Worm (Caenorhabditis elegans): ENCODE measurements around the gene ace-1.

Gene ace-1

ce11 chrX:16377903-16378302, 10.8 kb downstream of the ace-1 start (continued):
- TF ChIP-seq unc-86 (tag; optimal IDR thresholded peaks at IDR 0.05) (no peak), ces-1 (GFP tag; optimal IDR thresholded peaks at IDR 0.05) (no peak), swsn-7 (tag; optimal IDR thresholded peaks at IDR 0.05) (peak; percentile 28), nhr-19 (GFP tag; conservative IDR thresholded peaks at IDR 0.05) (peak; percentile 68), egl-27 (tag; optimal IDR thresholded peaks at IDR 0.05) (no peak), ceh-88 (GFP tag; IDR thresholded peaks at IDR 0.05) (no peak), lin-35 (GFP tag; optimal IDR thresholded peaks at IDR 0.05) (peak in 1 of 2 experiments; percentile 64), snu-23 (GFP tag; optimal IDR thresholded peaks at IDR 0.05) (peak; percentile 75), C34B4.2 (tag; optimal IDR thresholded peaks at IDR 0.05) (no peak), alr-1 (tag; optimal IDR thresholded peaks at IDR 0.05; ENCODE audit: borderline replicate concordance) (no peak), snpc-4 (tag; optimal IDR thresholded peaks at IDR 0.05) (no peak), nhr-71 (tag; optimal IDR thresholded peaks at IDR 0.05) (peak; percentile 75), zip-4 (GFP tag; optimal IDR thresholded peaks at IDR 0.05) (no peak), pax-3 (tag; optimal IDR thresholded peaks at IDR 0.05) (peak; percentile 6), aha-1 (tag; optimal IDR thresholded peaks at IDR 0.05) (no peak), grh-1 (GFP tag; IDR thresholded peaks at IDR 0.05) (no peak), nhr-85 (tag) (no peak), fkh-4 (tag; optimal IDR thresholded peaks at IDR 0.05; ENCODE audit: borderline replicate concordance) (no peak), tbx-2 (tag; optimal IDR thresholded peaks at IDR 0.05) (peak; percentile 47), isw-1 (GFP tag; IDR thresholded peaks at IDR 0.05) (no peak), pqm-1 (tag; optimal IDR thresholded peaks at IDR 0.05) (no peak), hpl-2 (GFP tag; optimal IDR thresholded peaks at IDR 0.05) (no peak), ceh-63 (GFP tag; optimal IDR thresholded peaks at IDR 0.05) (no peak), irx-1 (tag; optimal IDR thresholded peaks at IDR 0.05) (no peak), mab-9 (GFP tag; IDR thresholded peaks at IDR 0.05) (no peak), lin-39 (tag; optimal IDR thresholded peaks at IDR 0.05) (no peak), skn-1 (tag; optimal IDR thresholded peaks at IDR 0.05) (peak; percentile 26), lin-15B (tag; optimal IDR thresholded peaks at IDR 0.05) (no peak), zag-1 (tag; optimal IDR thresholded peaks at IDR 0.05) (no peak), pag-3 (tag; optimal IDR thresholded peaks at IDR 0.05; ENCODE audit: borderline replicate concordance, insufficient read depth) (no peak), unc-30 (tag; optimal IDR thresholded peaks at IDR 0.05) (no peak), unc-98 (GFP tag; IDR thresholded peaks at IDR 0.05) (no peak), mef-2 (tag; optimal IDR thresholded peaks at IDR 0.05) (no peak), hlh-4 (tag; optimal IDR thresholded peaks at IDR 0.05) (no peak), rnt-1 (tag; optimal IDR thresholded peaks at IDR 0.05) (peak; percentile 59), nhr-12 (tag; optimal IDR thresholded peaks at IDR 0.05) (no peak), fkh-10 (GFP tag; optimal IDR thresholded peaks at IDR 0.05) (peak; percentile 22), sox-4 (tag; optimal IDR thresholded peaks at IDR 0.05) (no peak), nhr-76 (tag; optimal IDR thresholded peaks at IDR 0.05) (no peak), dsc-1 (tag; optimal IDR thresholded peaks at IDR 0.05) (peak; percentile 31), nhr-20 (tag; optimal IDR thresholded peaks at IDR 0.05) (peak; percentile 72), lin-13 (GFP tag; optimal IDR thresholded peaks at IDR 0.05) (no peak), dpl-1 (GFP tag; optimal IDR thresholded peaks at IDR 0.05) (no peak), mdl-1 (tag; optimal IDR thresholded peaks at IDR 0.05) (peak in 1 of 2 experiments; percentile 63), vab-15 (tag; optimal IDR thresholded peaks at IDR 0.05) (no peak), ztf-11 (tag; optimal IDR thresholded peaks at IDR 0.05) (no peak), C16A3.4 (tag; optimal IDR thresholded peaks at IDR 0.05) (peak; percentile 47), ama-1 (optimal IDR thresholded peaks at IDR 0.05) (no peak), nhr-11 (tag; optimal IDR thresholded peaks at IDR 0.05) (no peak), aly-2 (tag; optimal IDR thresholded peaks at IDR 0.05) (no peak), sup-37 (GFP tag; optimal IDR thresholded peaks at IDR 0.05) (peak; percentile 31), blmp-1 (tag; optimal IDR thresholded peaks at IDR 0.05) (no peak), nhr-90 (tag; optimal IDR thresholded peaks at IDR 0.05; ENCODE audit: poor library complexity) (peak; percentile 73), Y116A8C.19 (tag; optimal IDR thresholded peaks at IDR 0.05; ENCODE audit: borderline replicate concordance) (no peak)
